Worm (Caenorhabditis elegans) whole organism, young adult: ENCODE results near the gene M03C11.1.

Experiments used
- B0261.1 ChIP-seq: sonication (generic microtip); optimal IDR thresholded peaks from 2 replicates; lab custom pipeline; 2016; ENCODE audit warnings: mild to moderate bottlenecking, missing genetic modification characterization, moderate library complexity, missing compliant biosample characterization
- F10E7.11 ChIP-seq: sonication (generic microtip); optimal IDR thresholded peaks from 2 replicates; lab custom pipeline; 2017; ENCODE audit warnings: mild to moderate bottlenecking, missing genetic modification characterization, moderate library complexity, missing compliant biosample characterization
- F37B4.10 ChIP-seq: fragments of 200-800 bp; sonication (Bioruptor generic); IDR thresholded peaks from 2 replicates; pipeline ENCODE4 v1.3.6; 2022; ENCODE audit warnings: missing genetic modification characterization, missing compliant biosample characterization
- F52B5.7 ChIP-seq: sonication (generic microtip); optimal IDR thresholded peaks from 2 replicates; lab custom pipeline; 2016; ENCODE audit warnings: mild to moderate bottlenecking, missing genetic modification characterization, missing compliant biosample characterization
- K11D2.4 ChIP-seq: fragments of 200-800 bp; sonication (Bioruptor generic); IDR thresholded peaks from 2 replicates; pipeline ENCODE4 v1.3.6; 2022; ENCODE audit warnings: missing genetic modification reagents, missing genetic modification characterization, missing compliant biosample characterization
- Y67H2A.10 ChIP-seq: fragments of 200-800 bp; sonication (Bioruptor generic); conservative IDR thresholded peaks from 2 replicates; pipeline ENCODE4 v1.3.6; 2022; ENCODE audit warnings: missing genetic modification reagents, missing genetic modification characterization, missing compliant biosample characterization
- aptf-3 ChIP-seq: fragments of 200-800 bp; sonication (Bioruptor generic); IDR thresholded peaks from 2 replicates; pipeline ENCODE4 v1.3.6; 2022; ENCODE audit warnings: missing genetic modification characterization, missing compliant biosample characterization
- atf-7 ChIP-seq: sonication (generic microtip); optimal IDR thresholded peaks from 2 replicates; lab custom pipeline; 2017; ENCODE audit warnings: mild to moderate bottlenecking, missing genetic modification characterization, missing compliant biosample characterization
- bed-1 ChIP-seq: fragments of 200-800 bp; sonication (Bioruptor generic); IDR thresholded peaks from 2 replicates; pipeline ENCODE4 v1.3.6; 2022; ENCODE audit warnings: missing genetic modification reagents, missing genetic modification characterization, missing compliant biosample characterization
- bed-2 ChIP-seq: fragments of 200-800 bp; sonication (Bioruptor generic); IDR thresholded peaks from 2 replicates; pipeline ENCODE4 v1.3.6; 2022; ENCODE audit warnings: missing genetic modification reagents, missing genetic modification characterization, missing compliant biosample characterization
- chd-7 ChIP-seq: sonication (generic microtip); optimal IDR thresholded peaks from 2 replicates; lab custom pipeline; 2016; ENCODE audit warnings: mild to moderate bottlenecking, missing genetic modification characterization, moderate library complexity, missing compliant biosample characterization
- dpl-1 ChIP-seq: fragments of 150-350 bp; optimal IDR thresholded peaks from 2 replicates; lab custom pipeline; 2014; ENCODE audit warnings: missing biosample characterization, missing genetic modification reagents, missing genetic modification characterization
- egl-18 ChIP-seq: fragments of 200-800 bp; sonication (Bioruptor generic); IDR thresholded peaks from 2 replicates; pipeline ENCODE4 v1.3.6; 2022; ENCODE audit warnings: missing genetic modification reagents, missing genetic modification characterization, missing compliant biosample characterization
- egrh-3 ChIP-seq: fragments of 200-800 bp; sonication (Bioruptor generic); IDR thresholded peaks from 2 replicates; pipeline ENCODE4 v1.3.6; 2022; ENCODE audit warnings: missing genetic modification reagents, missing genetic modification characterization, missing compliant biosample characterization
- ets-4 ChIP-seq: fragments of 200-800 bp; sonication (Bioruptor generic); optimal IDR thresholded peaks from 2 replicates; lab custom pipeline; 2018; ENCODE audit warnings: mild to moderate bottlenecking, missing genetic modification characterization, missing compliant biosample characterization
- gei-17 ChIP-seq: fragments of 200-800 bp; sonication (Bioruptor generic); optimal IDR thresholded peaks from 2 replicates; lab custom pipeline; 2018; ENCODE audit warnings: mild to moderate bottlenecking, missing genetic modification characterization, missing compliant biosample characterization
- hlh-26 ChIP-seq: fragments of 200-800 bp; sonication (Bioruptor generic); conservative IDR thresholded peaks from 2 replicates; pipeline ENCODE4 v1.3.6; 2022; ENCODE audit warnings: missing genetic modification reagents, missing genetic modification characterization, missing compliant biosample characterization
- hmg-1.2 ChIP-seq: fragments of 200-800 bp; sonication (Bioruptor generic); IDR thresholded peaks from 2 replicates; pipeline ENCODE4 v1.3.6; 2022; ENCODE audit warnings: missing genetic modification reagents, missing genetic modification characterization, missing compliant biosample characterization
- hmg-20 ChIP-seq: fragments of 200-800 bp; sonication (Bioruptor generic); IDR thresholded peaks from 2 replicates; pipeline ENCODE4 v1.3.6; 2022; ENCODE audit warnings: missing genetic modification reagents, missing genetic modification characterization, missing compliant biosample characterization
- hrde-1 ChIP-seq: sonication (generic microtip); optimal IDR thresholded peaks from 2 replicates; lab custom pipeline; 2016; ENCODE audit warnings: missing genetic modification characterization, mild to moderate bottlenecking, missing compliant biosample characterization, moderate library complexity, missing genotype, missing genetic modification reagents, borderline replicate concordance
- hsf-1 ChIP-seq: fragments of 200-800 bp; sonication (Bioruptor generic); IDR thresholded peaks from 2 replicates; pipeline ENCODE4 v1.3.6; 2022; ENCODE audit warnings: missing genetic modification reagents, missing genetic modification characterization, missing compliant biosample characterization
- let-526 ChIP-seq: fragments of 200-800 bp; sonication (Bioruptor generic); IDR thresholded peaks from 2 replicates; pipeline ENCODE4 v1.3.6; 2022; ENCODE audit warnings: missing genetic modification reagents, missing genetic modification characterization, missing compliant biosample characterization
- lin-40 ChIP-seq: sonication (generic microtip); optimal IDR thresholded peaks from 2 replicates; lab custom pipeline; 2016; ENCODE audit warnings: missing genetic modification characterization, mild to moderate bottlenecking, missing compliant biosample characterization, missing genotype, missing genetic modification reagents
- madf-6 ChIP-seq: fragments of 200-800 bp; sonication (Bioruptor generic); IDR thresholded peaks from 2 replicates; pipeline ENCODE4 v1.3.6; 2022; ENCODE audit warnings: missing genetic modification reagents, missing genetic modification characterization, missing compliant biosample characterization
- madf-8 ChIP-seq: fragments of 200-800 bp; sonication (Bioruptor generic); conservative IDR thresholded peaks from 2 replicates; pipeline ENCODE4 v1.3.6; 2022; ENCODE audit warnings: missing genetic modification reagents, missing genetic modification characterization, missing compliant biosample characterization
- nfya-2 ChIP-seq: fragments of 200-800 bp; sonication (Bioruptor generic); IDR thresholded peaks from 2 replicates; pipeline ENCODE4 v1.3.6; 2022; ENCODE audit warnings: missing genetic modification reagents, missing genetic modification characterization, missing compliant biosample characterization
- pbrm-1 ChIP-seq: fragments of 200-800 bp; sonication (Bioruptor generic); IDR thresholded peaks from 2 replicates; pipeline ENCODE4 v1.3.6; 2022; ENCODE audit warnings: missing genetic modification reagents, missing genetic modification characterization, missing compliant biosample characterization
- pha-4 ChIP-seq: fragments of 150-350 bp; sonication (generic microtip); optimal IDR thresholded peaks from 2 replicates; lab custom pipeline; 2014; ENCODE audit warnings: missing biosample characterization, missing genetic modification reagents, missing genetic modification characterization
- rcor-1 ChIP-seq: fragments of 200-800 bp; sonication (Bioruptor generic); IDR thresholded peaks from 2 replicates; pipeline ENCODE4 v1.3.6; 2022; ENCODE audit warnings: missing genetic modification reagents, missing genetic modification characterization, missing compliant biosample characterization
- rec-8 ChIP-seq, 2 experiments: sonication (generic microtip); optimal IDR thresholded peaks; 2 replicates each; lab custom pipeline; 2016; ENCODE audit warnings: mild to moderate bottlenecking in 2 of 2, missing genetic modification characterization in 2 of 2, missing genetic modification reagents in 2 of 2, missing genotype in 2 of 2, missing biosample characterization in 1 of 2, missing compliant biosample characterization in 1 of 2, moderate library complexity in 1 of 2
- repo-1 ChIP-seq: sonication (generic microtip); optimal IDR thresholded peaks from 2 replicates; lab custom pipeline; 2017; ENCODE audit warnings: mild to moderate bottlenecking, missing genetic modification characterization, missing compliant biosample characterization
- sdz-38 ChIP-seq: sonication (generic microtip); optimal IDR thresholded peaks from 2 replicates; lab custom pipeline; 2016; ENCODE audit warnings: missing genotype, missing genetic modification characterization, missing compliant biosample characterization
- sea-2 ChIP-seq: fragments of 200-800 bp; sonication (Bioruptor generic); IDR thresholded peaks from 2 replicates; pipeline ENCODE4 v1.3.6; 2022; ENCODE audit warnings: missing genetic modification characterization, missing compliant biosample characterization
- sptf-2 ChIP-seq: fragments of 200-800 bp; sonication (Bioruptor generic); optimal IDR thresholded peaks from 2 replicates; lab custom pipeline; 2018; ENCODE audit warnings: mild to moderate bottlenecking, missing genetic modification characterization, missing compliant biosample characterization
- tbx-9 ChIP-seq: sonication (generic microtip); optimal IDR thresholded peaks from 2 replicates; lab custom pipeline; 2016; ENCODE audit warnings: borderline replicate concordance, missing genetic modification characterization, inconsistent platforms, missing compliant biosample characterization
- xnd-1 ChIP-seq: sonication (generic microtip); optimal IDR thresholded peaks from 2 replicates; lab custom pipeline; 2016; ENCODE audit warnings: missing genotype, missing genetic modification reagents, missing genetic modification characterization, missing compliant biosample characterization
- zim-3 ChIP-seq: sonication (generic microtip); optimal IDR thresholded peaks from 2 replicates; lab custom pipeline; 2017; ENCODE audit warnings: mild to moderate bottlenecking, missing genetic modification characterization, moderate library complexity, missing compliant biosample characterization
- ztf-22 ChIP-seq: fragments of 200-800 bp; sonication (Bioruptor generic); optimal IDR thresholded peaks from 2 replicates; lab custom pipeline; 2018; ENCODE audit warnings: mild to moderate bottlenecking, missing genetic modification characterization, moderate library complexity, missing compliant biosample characterization
- ztf-26 ChIP-seq: sonication (generic microtip); optimal IDR thresholded peaks from 2 replicates; lab custom pipeline; 2017; ENCODE audit warnings: missing genetic modification characterization, missing compliant biosample characterization
- ztf-3 ChIP-seq: fragments of 200-800 bp; sonication (Bioruptor generic); optimal IDR thresholded peaks from 2 replicates; lab custom pipeline; 2018; ENCODE audit warnings: mild to moderate bottlenecking, missing genetic modification characterization, missing compliant biosample characterization

M03C11.1 gene

ce11 chrIII:10364656-10365055 lies 31.2 kb downstream of the M03C11.1 start, which contains the start of gene tbc-8:
Gene tbc-8 (plus strand): TSS chrIII:10364956.
- TF ChIP-seq F52B5.7 (no peak), atf-7 (tag; lab: Kevin White, UChicago) (no peak), egl-18 (GFP tag; lab: Robert Waterston, UW) (no peak), ztf-26 (tag; lab: Kevin White, UChicago) (no peak), ztf-3 (GFP tag; lab: Kevin White, UChicago) (no peak), let-526 (GFP tag; lab: Robert Waterston, UW) (no peak), hmg-1.2 (no peak), hrde-1 (tag; lab: Kevin White, UChicago) (no peak), dpl-1 (GFP tag; lab: Kevin White, UChicago) (no peak), sdz-38 (tag; lab: Kevin White, UChicago) (no peak), nfya-2 (no peak), rec-8 (tag; optimal IDR thresholded peaks at IDR 0.05; lab: Kevin White, UChicago) (no peak), repo-1 (no peak), rcor-1 (no peak), madf-8 (no peak), F37B4.10 (no peak), madf-6 (GFP tag; lab: Robert Waterston, UW) (no peak), ets-4 (GFP tag; lab: Kevin White, UChicago) (no peak), xnd-1 (tag; lab: Kevin White, UChicago) (no peak)

DNA sequence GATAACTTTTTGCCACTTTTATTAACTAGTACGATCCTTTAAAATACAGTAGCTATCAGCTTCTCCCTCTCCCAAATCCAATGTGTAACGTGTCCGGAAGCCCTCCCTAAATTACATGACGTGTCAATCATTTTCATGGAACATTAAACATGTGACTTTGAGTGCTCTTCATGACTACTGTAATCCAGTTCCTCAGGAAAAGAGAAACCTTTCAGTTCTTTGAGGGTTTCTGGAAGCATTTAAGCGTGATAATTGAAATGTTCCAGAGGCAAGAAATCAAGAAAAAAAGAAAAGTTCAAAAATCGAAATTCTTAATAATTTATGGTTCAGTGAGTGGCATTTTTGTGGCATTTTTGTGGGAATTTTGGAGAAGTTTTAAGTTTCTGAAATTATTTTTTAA lies 33.0 kb downstream of the M03C11.1 start:
- TF ChIP-seq sptf-2 (GFP tag; lab: Kevin White, UChicago) = no peak
- no peak for TF ChIP-seq B0261.1 (tag; lab: Kevin White, UChicago)
- TF ChIP-seq hlh-26 (GFP tag; lab: Robert Waterston, UW) = no peak
- no peak for TF ChIP-seq pbrm-1 (GFP tag; lab: Robert Waterston, UW)
- TF ChIP-seq egrh-3 (GFP tag; lab: Robert Waterston, UW) = no peak
- no peak for TF ChIP-seq tbx-9 (tag; lab: Kevin White, UChicago)
- no peak for TF ChIP-seq bed-1 (GFP tag; lab: Robert Waterston, UW)
- no peak for TF ChIP-seq K11D2.4 (GFP tag; lab: Robert Waterston, UW)
- TF ChIP-seq, all 124 proteins: peak for 0

DNA sequence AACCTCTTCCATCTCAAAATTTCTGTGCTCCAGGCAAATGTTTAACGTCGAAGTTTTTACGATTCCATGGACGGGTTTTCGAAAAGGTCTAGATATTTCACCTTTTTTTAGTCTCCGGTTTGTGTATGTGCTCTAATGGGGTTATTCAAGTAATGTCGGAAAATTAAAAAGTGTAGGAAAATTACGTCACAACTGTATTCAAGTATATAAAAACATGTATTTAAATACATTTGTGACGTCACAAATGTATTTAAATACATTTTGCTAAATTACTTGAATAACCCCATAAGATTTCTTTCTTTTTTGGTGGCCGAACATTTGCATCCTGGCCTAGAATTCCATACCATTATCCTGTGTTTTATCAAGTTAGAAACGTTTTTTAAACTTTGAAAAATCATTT lies 34.4 kb downstream of the M03C11.1 start:
- no peak for TF ChIP-seq hrde-1 (tag; lab: Kevin White, UChicago)
- TF ChIP-seq sea-2 = no peak
- no peak for TF ChIP-seq gei-17 (GFP tag; lab: Kevin White, UChicago)
- TF ChIP-seq chd-7 (tag; lab: Kevin White, UChicago) = no peak
- TF ChIP-seq atf-7 (tag; lab: Kevin White, UChicago) = no peak

DNA sequence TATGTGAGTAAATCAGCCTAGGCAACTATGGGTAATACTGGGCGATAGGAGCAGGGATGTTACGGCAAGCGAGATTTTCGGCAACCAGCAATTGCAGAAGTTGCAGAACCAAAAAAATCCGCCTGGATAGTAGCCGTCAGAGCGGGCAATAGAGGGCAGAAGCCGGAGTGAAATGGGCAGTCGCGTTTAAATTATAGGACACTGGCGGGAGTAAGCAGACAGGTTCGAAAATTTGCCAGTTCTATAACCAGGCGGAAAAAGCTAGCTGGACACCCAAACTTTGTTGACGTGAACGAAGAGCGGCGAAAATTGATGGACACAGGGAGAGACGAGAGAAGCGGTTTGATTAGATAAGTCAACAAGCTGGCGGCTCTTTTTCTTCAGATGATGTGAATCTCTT lies 36.0 kb downstream of the M03C11.1 start:
- TF ChIP-seq lin-40 (tag; lab: Kevin White, UChicago) (no peak), ztf-22 (GFP tag; lab: Kevin White, UChicago) (no peak), egrh-3 (GFP tag; lab: Robert Waterston, UW) (no peak), pha-4 (tag; lab: Kevin White, UChicago) (no peak), F10E7.11 (no peak), hmg-20 (GFP tag; lab: Robert Waterston, UW) (no peak), bed-2 (GFP tag; lab: Robert Waterston, UW) (no peak), zim-3 (tag; lab: Kevin White, UChicago) (no peak), Y67H2A.10 (GFP tag; lab: Robert Waterston, UW) (no peak), aptf-3 (GFP tag; lab: Robert Waterston, UW) (no peak), hsf-1 (no peak)
